Worm (Caenorhabditis elegans) whole organism, young adult: ENCODE measurements around the gene R02F2.4.

Experiments
- B0019.2 ChIP-seq: fragments of 200-800 bp; sonication (Bioruptor generic); conservative IDR thresholded peaks from 2 replicates; pipeline ENCODE4 v1.3.6; 2022; ENCODE audit warnings: missing genetic modification reagents, missing genetic modification characterization, missing compliant biosample characterization
- C06A6.2 ChIP-seq: fragments of 200-800 bp; sonication (Bioruptor generic); conservative IDR thresholded peaks from 2 replicates; pipeline ENCODE4 v1.3.6; 2022; ENCODE audit warnings: missing genetic modification characterization, missing compliant biosample characterization
- C17E4.6 ChIP-seq: fragments of 200-800 bp; sonication (Bioruptor generic); IDR thresholded peaks from 2 replicates; pipeline ENCODE4 v1.3.6; 2022; ENCODE audit warnings: missing genetic modification reagents, missing genetic modification characterization, missing compliant biosample characterization
- D2030.7 ChIP-seq: fragments of 200-800 bp; sonication (Bioruptor generic); IDR thresholded peaks from 2 replicates; pipeline ENCODE4 v1.3.6; 2022; ENCODE audit warnings: missing genetic modification reagents, missing genetic modification characterization, missing compliant biosample characterization
- F23B12.7 ChIP-seq: sonication (generic microtip); optimal IDR thresholded peaks from 2 replicates; lab custom pipeline; 2017; ENCODE audit warnings: missing genetic modification characterization, mild to moderate bottlenecking, missing compliant biosample characterization, antibody characterized with exemption, moderate library complexity; ENCODE audit not compliant: insufficient read depth
- F55B11.4 ChIP-seq: sonication (generic microtip); optimal IDR thresholded peaks from 2 replicates; lab custom pipeline; 2016; ENCODE audit warnings: missing compliant biosample characterization, missing genetic modification characterization, borderline replicate concordance; ENCODE audit not compliant: insufficient read depth
- F57C9.4 ChIP-seq: sonication (generic microtip); optimal IDR thresholded peaks from 2 replicates; lab custom pipeline; 2017; ENCODE audit warnings: mild to moderate bottlenecking, missing genetic modification characterization, missing compliant biosample characterization
- Y67H2A.10 ChIP-seq: fragments of 200-800 bp; sonication (Bioruptor generic); conservative IDR thresholded peaks from 2 replicates; pipeline ENCODE4 v1.3.6; 2022; ENCODE audit warnings: missing genetic modification reagents, missing genetic modification characterization, missing compliant biosample characterization
- Y79H2A.3 ChIP-seq: fragments of 200-800 bp; sonication (Bioruptor generic); conservative IDR thresholded peaks from 2 replicates; pipeline ENCODE4 v1.3.6; 2022; ENCODE audit warnings: missing genetic modification reagents, missing genetic modification characterization, missing compliant biosample characterization
- ama-1 ChIP-seq, 3 experiments: fragments of 150-350 bp in 1 of 3; sonication (generic microtip) in 2 of 3; optimal IDR thresholded peaks; 2 replicates each; lab custom pipeline; 2014 to 2018; ENCODE audit warnings: missing biosample characterization in 2 of 3, missing genetic modification characterization in 2 of 3, missing genetic modification reagents in 2 of 3
- aptf-2 ChIP-seq: fragments of 200-800 bp; sonication (Bioruptor generic); conservative IDR thresholded peaks from 2 replicates; pipeline ENCODE4 v1.3.6; 2022; ENCODE audit warnings: missing genetic modification reagents, missing genetic modification characterization, missing compliant biosample characterization
- attf-3 ChIP-seq: fragments of 200-800 bp; sonication (Bioruptor generic); conservative IDR thresholded peaks from 2 replicates; pipeline ENCODE4 v1.3.6; 2022; ENCODE audit warnings: missing genetic modification reagents, missing genetic modification characterization, missing compliant biosample characterization
- attf-5 ChIP-seq: fragments of 200-800 bp; sonication (Bioruptor generic); optimal IDR thresholded peaks from 2 replicates; lab custom pipeline; 2018; ENCODE audit warnings: mild to moderate bottlenecking, missing genetic modification characterization, missing compliant biosample characterization
- cebp-2 ChIP-seq: fragments of 200-800 bp; sonication (Bioruptor generic); IDR thresholded peaks from 2 replicates; pipeline ENCODE4 v1.3.6; 2022; ENCODE audit warnings: missing genetic modification characterization, missing compliant biosample characterization
- ceh-91 ChIP-seq: fragments of 200-800 bp; sonication (Bioruptor generic); IDR thresholded peaks from 2 replicates; pipeline ENCODE4 v1.3.6; 2022; ENCODE audit warnings: missing genetic modification reagents, missing genetic modification characterization, missing compliant biosample characterization
- egl-18 ChIP-seq: fragments of 200-800 bp; sonication (Bioruptor generic); IDR thresholded peaks from 2 replicates; pipeline ENCODE4 v1.3.6; 2022; ENCODE audit warnings: missing genetic modification reagents, missing genetic modification characterization, missing compliant biosample characterization
- fkh-3 ChIP-seq: sonication (generic microtip); optimal IDR thresholded peaks from 2 replicates; lab custom pipeline; 2016; ENCODE audit warnings: mild to moderate bottlenecking, missing genetic modification characterization, missing compliant biosample characterization
- gei-17 ChIP-seq: fragments of 200-800 bp; sonication (Bioruptor generic); optimal IDR thresholded peaks from 2 replicates; lab custom pipeline; 2018; ENCODE audit warnings: mild to moderate bottlenecking, missing genetic modification characterization, missing compliant biosample characterization
- hlh-12 ChIP-seq: sonication (generic microtip); optimal IDR thresholded peaks from 2 replicates; lab custom pipeline; 2016; ENCODE audit warnings: missing genetic modification characterization, missing compliant biosample characterization
- hmg-1.2 ChIP-seq: fragments of 200-800 bp; sonication (Bioruptor generic); IDR thresholded peaks from 2 replicates; pipeline ENCODE4 v1.3.6; 2022; ENCODE audit warnings: missing genetic modification reagents, missing genetic modification characterization, missing compliant biosample characterization
- hmg-20 ChIP-seq: fragments of 200-800 bp; sonication (Bioruptor generic); IDR thresholded peaks from 2 replicates; pipeline ENCODE4 v1.3.6; 2022; ENCODE audit warnings: missing genetic modification reagents, missing genetic modification characterization, missing compliant biosample characterization
- let-526 ChIP-seq: fragments of 200-800 bp; sonication (Bioruptor generic); IDR thresholded peaks from 2 replicates; pipeline ENCODE4 v1.3.6; 2022; ENCODE audit warnings: missing genetic modification reagents, missing genetic modification characterization, missing compliant biosample characterization
- lin-35 ChIP-seq, 3 experiments: fragments of 150-350 bp in 2 of 3; sonication (generic microtip) in 1 of 3; optimal IDR thresholded peaks; 2 replicates each; lab custom pipeline; 2014 to 2018; ENCODE audit warnings: missing biosample characterization in 3 of 3, missing genetic modification characterization in 3 of 3, missing genetic modification reagents in 3 of 3
- madf-10 ChIP-seq: sonication (generic microtip); optimal IDR thresholded peaks from 2 replicates; lab custom pipeline; 2016; ENCODE audit warnings: mild to moderate bottlenecking, missing genetic modification characterization, missing compliant biosample characterization
- mcd-1 ChIP-seq: fragments of 200-800 bp; sonication (Bioruptor generic); IDR thresholded peaks from 2 replicates; pipeline ENCODE4 v1.3.6; 2022; ENCODE audit warnings: missing genetic modification reagents, missing genetic modification characterization, missing compliant biosample characterization
- mel-28 ChIP-seq: sonication (generic microtip); optimal IDR thresholded peaks from 2 replicates; lab custom pipeline; 2016; ENCODE audit warnings: borderline replicate concordance, mild to moderate bottlenecking, missing genetic modification characterization, missing compliant biosample characterization
- mxl-1 ChIP-seq: sonication (generic microtip); optimal IDR thresholded peaks from 2 replicates; lab custom pipeline; 2016; ENCODE audit warnings: missing genetic modification characterization, missing compliant biosample characterization
- nfya-1 ChIP-seq: sonication (generic microtip); optimal IDR thresholded peaks from 2 replicates; lab custom pipeline; 2017; ENCODE audit warnings: antibody characterized with exemption, missing compliant biosample characterization, missing genetic modification characterization, borderline replicate concordance; ENCODE audit not compliant: insufficient read depth
- nhr-27 ChIP-seq: fragments of 200-800 bp; sonication (Bioruptor generic); optimal IDR thresholded peaks from 2 replicates; lab custom pipeline; 2018; ENCODE audit warnings: mild to moderate bottlenecking, missing genetic modification characterization, moderate library complexity, missing compliant biosample characterization
- pha-4 ChIP-seq: fragments of 150-350 bp; sonication (generic microtip); optimal IDR thresholded peaks from 2 replicates; lab custom pipeline; 2014; ENCODE audit warnings: missing biosample characterization, missing genetic modification reagents, missing genetic modification characterization
- rcor-1 ChIP-seq: fragments of 200-800 bp; sonication (Bioruptor generic); IDR thresholded peaks from 2 replicates; pipeline ENCODE4 v1.3.6; 2022; ENCODE audit warnings: missing genetic modification reagents, missing genetic modification characterization, missing compliant biosample characterization
- rpc-1 ChIP-seq, 2 experiments: fragments of 150-350 bp in 1 of 2; sonication (generic microtip) in 1 of 2; optimal IDR thresholded peaks; 2 replicates each; lab custom pipeline; 2014 to 2018; ENCODE audit warnings: missing biosample characterization in 1 of 2, missing genetic modification characterization in 1 of 2, missing genetic modification reagents in 1 of 2, missing genotype in 1 of 2
- snpc-1.1 ChIP-seq: sonication (generic microtip); optimal IDR thresholded peaks from 2 replicates; lab custom pipeline; 2017; ENCODE audit warnings: missing genetic modification characterization, mild to moderate bottlenecking, missing compliant biosample characterization, antibody characterized with exemption, moderate library complexity, missing genotype, missing genetic modification reagents; ENCODE audit not compliant: insufficient read depth
- snpc-4 ChIP-seq, 5 experiments: fragments of 150-350 bp in 1 of 5; sonication (generic microtip) in 4 of 5; optimal IDR thresholded peaks; 2 replicates each; lab custom pipeline; 2014 to 2018; ENCODE audit warnings: missing genetic modification characterization in 5 of 5, missing biosample characterization in 3 of 5, antibody characterized with exemption in 2 of 5, mild to moderate bottlenecking in 2 of 5, missing compliant biosample characterization in 2 of 5, missing genotype in 2 of 5, moderate library complexity in 2 of 5, missing genetic modification reagents in 1 of 5
- sptf-2 ChIP-seq: fragments of 200-800 bp; sonication (Bioruptor generic); optimal IDR thresholded peaks from 2 replicates; lab custom pipeline; 2018; ENCODE audit warnings: mild to moderate bottlenecking, missing genetic modification characterization, missing compliant biosample characterization
- tbp1 ChIP-seq: fragments of 200-800 bp; sonication (Bioruptor generic); optimal IDR thresholded peaks from 2 replicates; lab custom pipeline; 2018; ENCODE audit warnings: mild to moderate bottlenecking, missing genetic modification characterization, missing compliant biosample characterization
- zfh-2 ChIP-seq: fragments of 200-800 bp; sonication (Bioruptor generic); conservative IDR thresholded peaks from 2 replicates; pipeline ENCODE4 v1.3.6; 2022; ENCODE audit warnings: missing genetic modification reagents, missing genetic modification characterization, missing compliant biosample characterization
- zim-3 ChIP-seq: sonication (generic microtip); optimal IDR thresholded peaks from 2 replicates; lab custom pipeline; 2017; ENCODE audit warnings: mild to moderate bottlenecking, missing genetic modification characterization, moderate library complexity, missing compliant biosample characterization

Gene R02F2.4

DNA sequence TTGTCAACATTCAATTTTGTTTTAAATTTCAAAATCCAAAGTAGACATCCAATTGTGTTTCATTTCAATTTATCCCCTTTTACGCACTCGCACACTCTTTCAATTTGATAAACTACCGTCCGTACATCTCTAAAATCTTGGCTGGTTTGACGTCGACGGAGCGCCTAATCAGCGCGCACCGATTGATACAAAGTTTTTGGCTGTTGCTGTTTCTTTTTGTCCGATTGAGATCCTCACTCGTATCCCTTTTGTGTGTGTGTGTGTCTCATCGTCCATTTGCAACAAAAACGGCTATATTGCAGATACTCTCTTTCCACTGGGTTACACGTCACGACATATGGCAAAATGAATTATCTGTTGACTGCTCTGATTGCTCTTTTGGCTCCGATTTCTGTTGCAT lies 9.9 kb upstream of the R02F2.4 start, which contains the start of gene lon-1:
lon-1 (plus strand) TSS at position 301 of the 400 bp plus-strand sequence.
- no peak for TF ChIP-seq rpc-1 (optimal IDR thresholded peaks at IDR 0.05; lab: Kevin White, UChicago)
- TF ChIP-seq rpc-1 (tag; optimal IDR thresholded peaks at IDR 0.05; lab: Kevin White, UChicago): no peak
- no peak for TF ChIP-seq let-526 (GFP tag; lab: Robert Waterston, UW)
- TF ChIP-seq snpc-4 (GFP tag; optimal IDR thresholded peaks at IDR 0.05; lab: Kevin White, UChicago): no peak
- TF ChIP-seq snpc-4 (tag; optimal IDR thresholded peaks at IDR 0.05; lab: Kevin White, UChicago): no peak
- no peak for TF ChIP-seq attf-3 (GFP tag; lab: Robert Waterston, UW)
- TF ChIP-seq nfya-1 (tag; lab: Kevin White, UChicago): no peak
- no peak for TF ChIP-seq nhr-27
- TF ChIP-seq F55B11.4 (tag; lab: Kevin White, UChicago): no peak
- no peak for TF ChIP-seq mxl-1 (tag; lab: Kevin White, UChicago)
- TF ChIP-seq aptf-2: no peak

DNA sequence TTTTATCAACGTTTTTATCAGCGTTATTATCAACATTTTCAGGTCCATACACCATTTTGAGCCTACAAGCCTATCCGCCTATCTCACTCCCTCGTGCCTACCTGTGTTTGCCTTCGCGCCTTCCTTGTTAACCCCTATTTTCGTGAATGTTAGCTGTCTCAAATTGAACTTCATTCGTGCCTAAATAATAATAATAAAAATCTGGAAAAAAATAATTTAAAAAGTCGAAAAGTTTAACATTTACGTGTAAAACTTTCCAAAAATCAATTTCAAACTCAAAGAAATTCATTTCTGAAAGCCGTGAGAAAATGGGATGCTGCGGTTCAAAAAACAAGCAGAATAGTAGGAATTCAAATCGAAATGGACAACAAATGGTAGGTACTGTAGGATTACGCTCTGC lies 6.1 kb upstream of the R02F2.4 start, which contains the start of gene R02F2.10:
R02F2.10 (plus strand) TSS at position 301 of the 400 bp plus-strand sequence.
- TF ChIP-seq Y79H2A.3 (GFP tag; lab: Robert Waterston, UW): no peak
- no peak for TF ChIP-seq rcor-1
- no peak for TF ChIP-seq zim-3 (tag; lab: Kevin White, UChicago)
- TF ChIP-seq hmg-20: no peak
- no peak for TF ChIP-seq cebp-2 (GFP tag; lab: Robert Waterston, UW)
- no peak for TF ChIP-seq ceh-91
- TF ChIP-seq D2030.7: no peak
- no peak for TF ChIP-seq pha-4 (tag; lab: Kevin White, UChicago)
- no peak for TF ChIP-seq egl-18
- no peak for TF ChIP-seq F57C9.4 (tag; lab: Kevin White, UChicago)
- TF ChIP-seq mcd-1: no peak
- no peak for TF ChIP-seq ama-1 (optimal IDR thresholded peaks at IDR 0.05; lab: Kevin White, UChicago)
- no peak for TF ChIP-seq ama-1 (GFP tag; optimal IDR thresholded peaks at IDR 0.05; lab: Kevin White, UChicago)
- no peak for TF ChIP-seq B0019.2 (GFP tag; lab: Robert Waterston, UW)
- no peak for TF ChIP-seq hlh-12 (tag; lab: Kevin White, UChicago)

DNA sequence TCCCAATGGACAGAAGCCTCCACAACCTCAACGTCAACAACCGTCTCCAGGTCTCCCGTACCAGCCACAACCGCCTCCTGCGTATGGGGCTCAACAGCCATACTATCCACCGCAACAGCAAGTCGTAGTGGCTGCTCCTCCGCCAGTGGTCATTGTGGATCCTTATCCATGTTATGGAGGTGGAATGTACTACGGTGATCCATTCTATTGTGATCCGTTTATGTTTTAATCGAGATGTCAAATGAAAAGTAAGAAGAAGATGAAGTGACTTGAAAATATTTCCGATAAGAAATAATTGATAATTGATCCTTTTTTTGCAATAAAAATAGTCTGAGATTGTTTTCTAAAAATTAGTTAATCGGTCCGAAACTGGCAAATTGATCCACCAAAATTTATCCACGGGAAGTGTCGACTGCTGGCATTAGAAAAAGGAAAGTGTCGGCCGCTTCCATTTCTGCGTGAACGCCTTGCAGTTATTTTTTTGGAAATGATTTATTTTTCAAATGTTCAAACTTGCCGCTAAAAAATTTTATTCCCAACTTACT lies 5.2 kb upstream of the R02F2.4 start, which contains the start of the genes R02F2.6 and R02F2.5:
R02F2.6 (minus strand) TSS at position 101 of the 545 bp plus-strand sequence.
R02F2.5 (plus strand) TSS at position 495 of the 545 bp plus-strand sequence.
- TF ChIP-seq hmg-1.2 (GFP tag; lab: Robert Waterston, UW) (no peak), F23B12.7 (no peak), sptf-2 (GFP tag; lab: Kevin White, UChicago) (no peak), fkh-3 (tag; lab: Kevin White, UChicago) (no peak), gei-17 (no peak), zfh-2 (GFP tag; lab: Robert Waterston, UW) (0 out of 2 replicates have a peak, but pooled peaks have one; percentile 2), Y67H2A.10 (GFP tag; lab: Robert Waterston, UW) (no peak), hmg-20 (no peak), mel-28 (tag; lab: Kevin White, UChicago) (no peak), lin-35 (GFP tag; optimal IDR thresholded peaks at IDR 0.05; lab: Kevin White, UChicago) (no peak), madf-10 (no peak), snpc-1.1 (tag; lab: Kevin White, UChicago) (peak; percentile 15), C06A6.2 (GFP tag; lab: Robert Waterston, UW) (no peak), attf-5 (GFP tag; lab: Kevin White, UChicago) (no peak), C17E4.6 (GFP tag; lab: Robert Waterston, UW) (no peak), tbp1 (GFP tag; lab: Kevin White, UChicago) (no peak)
